Worm (Caenorhabditis elegans) whole organism, L3 larva: ENCODE results near the gene apc-11.

Experiments used
- R02D3.7 ChIP-seq: fragments of 150-350 bp; optimal IDR thresholded peaks from 2 replicates; lab custom pipeline; 2014; ENCODE audit warnings: missing biosample characterization, missing genetic modification characterization
- ZK546.5 ChIP-seq: sonication (generic microtip); optimal IDR thresholded peaks from 2 replicates; lab custom pipeline; 2017; ENCODE audit warnings: missing biosample characterization, missing genetic modification characterization
- aly-2 ChIP-seq: fragments of 150-350 bp; optimal IDR thresholded peaks from 2 replicates; lab custom pipeline; 2014; ENCODE audit warnings: missing biosample characterization, missing genetic modification characterization
- ama-1 ChIP-seq: fragments of 150-350 bp; optimal IDR thresholded peaks from 2 replicates; lab custom pipeline; 2018
- ceh-28 ChIP-seq: fragments of 150-350 bp; optimal IDR thresholded peaks from 2 replicates; lab custom pipeline; 2014; ENCODE audit warnings: missing biosample characterization, missing genetic modification reagents, missing genetic modification characterization
- ceh-9 ChIP-seq: sonication (generic microtip); optimal IDR thresholded peaks from 2 replicates; lab custom pipeline; 2018; ENCODE audit warnings: missing biosample characterization, missing genetic modification characterization
- daf-12 ChIP-seq: fragments of 150-350 bp; optimal IDR thresholded peaks from 2 replicates; lab custom pipeline; 2014; ENCODE audit warnings: missing biosample characterization, missing genetic modification reagents, missing genetic modification characterization
- egl-27 ChIP-seq: sonication (generic microtip); optimal IDR thresholded peaks from 4 replicates; lab custom pipeline; 2017; ENCODE audit warnings: missing biosample characterization, missing genetic modification reagents, missing genetic modification characterization
- egl-5 ChIP-seq: fragments of 150-350 bp; optimal IDR thresholded peaks from 2 replicates; lab custom pipeline; 2017; ENCODE audit warnings: missing biosample characterization, missing genetic modification reagents, missing genetic modification characterization, inconsistent platforms
- elt-1 ChIP-seq: fragments of 150-350 bp; optimal IDR thresholded peaks from 2 replicates; lab custom pipeline; 2014; ENCODE audit warnings: missing biosample characterization, missing genetic modification characterization
- eor-1 ChIP-seq, 2 experiments: fragments of 150-350 bp; optimal IDR thresholded peaks; 2 replicates each; lab custom pipeline; 2014 to 2018; ENCODE audit warnings: missing biosample characterization in 2 of 2, missing genetic modification characterization in 2 of 2
- fkh-10 ChIP-seq: sonication (generic microtip); optimal IDR thresholded peaks from 2 replicates; lab custom pipeline; 2017; ENCODE audit warnings: missing biosample characterization, missing genetic modification reagents, missing genetic modification characterization
- jun-1 ChIP-seq: fragments of 150-350 bp; optimal IDR thresholded peaks from 2 replicates; lab custom pipeline; 2014; ENCODE audit warnings: missing biosample characterization, missing genetic modification reagents, missing genetic modification characterization
- lin-39 ChIP-seq: fragments of 150-350 bp; optimal IDR thresholded peaks from 2 replicates; lab custom pipeline; 2018; ENCODE audit warnings: missing biosample characterization, missing genetic modification reagents, missing genetic modification characterization
- lsy-12 ChIP-seq: sonication (generic microtip); optimal IDR thresholded peaks from 2 replicates; lab custom pipeline; 2016; ENCODE audit warnings: mild to moderate bottlenecking, missing genetic modification characterization, missing compliant biosample characterization
- mdl-1 ChIP-seq: fragments of 150-350 bp; optimal IDR thresholded peaks from 2 replicates; lab custom pipeline; 2014; ENCODE audit warnings: missing biosample characterization, missing genetic modification characterization
- mml-1 ChIP-seq: fragments of 150-350 bp; sonication (generic microtip); optimal IDR thresholded peaks from 3 replicates; lab custom pipeline; 2014; ENCODE audit warnings: missing biosample characterization, missing genetic modification characterization
- nhr-23 ChIP-seq: fragments of 150-350 bp; optimal IDR thresholded peaks from 2 replicates; lab custom pipeline; 2014; ENCODE audit warnings: missing biosample characterization, missing genetic modification reagents, missing genetic modification characterization
- nhr-237 ChIP-seq: fragments of 150-350 bp; optimal IDR thresholded peaks from 2 replicates; lab custom pipeline; 2014; ENCODE audit warnings: missing biosample characterization, missing genetic modification characterization
- nhr-28 ChIP-seq: fragments of 150-350 bp; optimal IDR thresholded peaks from 2 replicates; lab custom pipeline; 2014; ENCODE audit warnings: missing biosample characterization, missing genetic modification characterization
- nhr-67 ChIP-seq: fragments of 150-350 bp; optimal IDR thresholded peaks from 2 replicates; lab custom pipeline; 2014; ENCODE audit warnings: missing biosample characterization, missing genetic modification characterization
- pha-4 ChIP-seq: fragments of 150-350 bp; optimal IDR thresholded peaks from 2 replicates; lab custom pipeline; 2014; ENCODE audit warnings: missing biosample characterization, missing genetic modification reagents, missing genetic modification characterization
- pqm-1 ChIP-seq: fragments of 150-350 bp; optimal IDR thresholded peaks from 2 replicates; lab custom pipeline; 2017; ENCODE audit warnings: missing biosample characterization, missing genetic modification characterization, inconsistent platforms
- skn-1 ChIP-seq: fragments of 150-350 bp; optimal IDR thresholded peaks from 2 replicates; lab custom pipeline; 2014; ENCODE audit warnings: missing biosample characterization, missing genetic modification characterization
- snpc-4 ChIP-seq: fragments of 150-350 bp; optimal IDR thresholded peaks from 2 replicates; lab custom pipeline; 2014; ENCODE audit warnings: missing biosample characterization, missing genetic modification characterization
- tbx-2 ChIP-seq: sonication (generic microtip); optimal IDR thresholded peaks from 2 replicates; lab custom pipeline; 2016; ENCODE audit warnings: mild to moderate bottlenecking, missing genetic modification characterization, missing compliant biosample characterization
- unc-62 ChIP-seq: fragments of 150-350 bp; sonication (generic microtip); optimal IDR thresholded peaks from 4 replicates; lab custom pipeline; 2014; ENCODE audit warnings: missing biosample characterization, missing genetic modification reagents, missing genetic modification characterization

Gene apc-11

DNA sequence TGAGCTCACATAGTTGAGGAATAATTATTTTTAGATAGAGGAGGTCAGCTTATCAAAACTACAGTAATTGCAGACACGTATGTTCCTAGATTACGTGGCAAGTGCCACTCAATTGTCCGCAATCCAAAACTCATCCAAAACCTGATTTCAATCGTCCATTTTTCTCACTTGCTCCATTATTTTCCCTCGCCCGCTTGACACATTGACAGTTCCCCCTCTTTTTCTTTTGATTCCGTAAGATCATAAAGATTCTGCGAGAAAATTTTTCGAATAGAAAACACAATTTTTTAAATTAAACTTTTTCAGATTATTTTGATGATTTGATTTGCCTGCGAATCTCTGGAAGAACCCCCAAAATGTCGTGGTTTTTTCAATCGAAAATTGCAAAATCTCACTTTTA, 45.5 kb downstream of the apc-11 start, which contains the start of gene M88.4:
Gene M88.4, plus strand, starts transcription at position 301 of the 400 bp plus-strand sequence.
- TF ChIP-seq skn-1 (tag; lab: Kevin White, UChicago) (no peak), pqm-1 (tag; lab: Kevin White, UChicago) (no peak), mdl-1 (no peak), unc-62 (GFP tag; lab: Kevin White, UChicago) (no peak), elt-1 (tag; lab: Kevin White, UChicago) (no peak), R02D3.7 (tag; lab: Kevin White, UChicago) (no peak), lsy-12 (no peak), nhr-23 (no peak), ZK546.5 (tag; lab: Kevin White, UChicago) (no peak), egl-27 (tag; lab: Kevin White, UChicago) (no peak), fkh-10 (GFP tag; lab: Kevin White, UChicago) (no peak), ceh-28 (tag; lab: Kevin White, UChicago) (no peak), lin-39 (no peak), jun-1 (tag; lab: Kevin White, UChicago) (no peak), pha-4 (tag; lab: Kevin White, UChicago) (no peak)

DNA sequence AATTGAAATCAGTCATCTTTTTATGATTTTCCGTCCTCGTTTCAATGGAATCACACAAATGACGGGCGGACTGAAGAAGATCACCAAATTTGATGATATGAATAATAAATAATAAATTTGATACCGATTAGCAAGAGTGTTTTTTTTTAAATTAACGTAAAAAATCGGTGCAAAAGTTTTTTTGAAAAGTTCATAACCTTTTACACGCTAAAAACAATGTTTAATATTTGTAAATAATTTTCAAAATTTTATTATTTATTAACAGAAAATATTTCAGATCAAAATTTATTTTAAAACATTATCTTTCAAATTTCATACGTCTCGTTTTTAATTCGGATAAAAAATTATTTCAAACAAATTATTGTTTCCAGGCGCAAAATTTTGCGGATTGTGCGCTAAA, 49.3 kb downstream of the apc-11 start, which contains the start of gene M88.3:
Gene M88.3, minus strand, starts transcription at position 101 of the 400 bp plus-strand sequence.
- TF ChIP-seq nhr-67 (tag; lab: Kevin White, UChicago) (no peak), lin-39 (no peak), egl-5 (no peak), nhr-28 (tag; lab: Kevin White, UChicago) (no peak), ceh-9 (tag; lab: Kevin White, UChicago) (no peak), fkh-10 (GFP tag; lab: Kevin White, UChicago) (no peak), eor-1 (tag; optimal IDR thresholded peaks at IDR 0.05; lab: Kevin White, UChicago) (no peak), nhr-237 (tag; lab: Kevin White, UChicago) (no peak), ZK546.5 (tag; lab: Kevin White, UChicago) (no peak), nhr-23 (no peak), tbx-2 (tag; lab: Kevin White, UChicago) (no peak), mml-1 (tag; lab: Kevin White, UChicago) (no peak), daf-12 (tag; lab: Kevin White, UChicago) (no peak), snpc-4 (tag; lab: Kevin White, UChicago) (no peak), ceh-28 (tag; lab: Kevin White, UChicago) (no peak), ama-1 (no peak), aly-2 (tag; lab: Kevin White, UChicago) (no peak)
- TF ChIP-seq, all 47 proteins: peak for 0
